Worm (Caenorhabditis elegans) whole organism, young adult: ENCODE measurements around the gene skr-19.

Experiments
- ama-1 ChIP-seq, 3 experiments: fragments of 150-350 bp in 1 of 3; sonication (generic microtip) in 2 of 3; optimal IDR thresholded peaks; 2 replicates each; lab custom pipeline; 2014 to 2018; ENCODE audit warnings: missing biosample characterization in 2 of 3, missing genetic modification characterization in 2 of 3, missing genetic modification reagents in 2 of 3
- dox-1 ChIP-seq: fragments of 200-800 bp; sonication (Bioruptor generic); IDR thresholded peaks from 2 replicates; pipeline ENCODE4 v1.3.6; 2022; ENCODE audit warnings: missing genetic modification reagents, missing genetic modification characterization, missing compliant biosample characterization
- hmg-20 ChIP-seq: fragments of 200-800 bp; sonication (Bioruptor generic); IDR thresholded peaks from 2 replicates; pipeline ENCODE4 v1.3.6; 2022; ENCODE audit warnings: missing genetic modification reagents, missing genetic modification characterization, missing compliant biosample characterization
- lag-1 ChIP-seq: fragments of 200-800 bp; sonication (Bioruptor generic); IDR thresholded peaks from 2 replicates; pipeline ENCODE4 v1.3.6; 2022; ENCODE audit warnings: missing genetic modification reagents, missing genetic modification characterization, missing compliant biosample characterization
- tbx-9 ChIP-seq: sonication (generic microtip); optimal IDR thresholded peaks from 2 replicates; lab custom pipeline; 2016; ENCODE audit warnings: borderline replicate concordance, missing genetic modification characterization, inconsistent platforms, missing compliant biosample characterization
- ztf-3 ChIP-seq: fragments of 200-800 bp; sonication (Bioruptor generic); optimal IDR thresholded peaks from 2 replicates; lab custom pipeline; 2018; ENCODE audit warnings: mild to moderate bottlenecking, missing genetic modification characterization, missing compliant biosample characterization
- ztf-6 ChIP-seq: fragments of 200-800 bp; sonication (Bioruptor generic); IDR thresholded peaks from 2 replicates; pipeline ENCODE4 v1.3.6; 2022; ENCODE audit warnings: missing genetic modification reagents, missing genetic modification characterization, missing compliant biosample characterization

DNA sequence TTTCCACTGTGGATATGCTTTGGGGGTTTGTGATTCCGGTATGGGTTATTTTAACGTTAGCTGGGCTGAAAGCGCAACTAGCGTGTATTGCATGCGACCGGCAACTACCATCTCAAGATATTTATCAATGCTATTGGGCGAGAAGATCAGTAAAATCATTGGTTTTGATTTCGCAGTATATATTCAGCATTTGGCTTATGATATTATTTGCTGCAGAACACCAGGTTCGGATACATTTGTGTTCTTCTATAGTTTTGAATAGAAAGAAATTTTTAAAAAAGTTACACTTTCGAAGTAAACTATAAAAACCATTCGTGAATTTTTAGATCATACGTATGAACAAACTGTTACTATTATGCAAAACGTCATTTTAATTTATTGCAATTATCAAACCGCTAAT, 6.6 kb downstream of the skr-19 start:
- TF ChIP-seq hmg-20 (GFP tag; lab: Robert Waterston, UW) (no peak), dox-1 (GFP tag; lab: Robert Waterston, UW) (no peak), ztf-3 (GFP tag; lab: Kevin White, UChicago) (no peak), tbx-9 (no peak), lag-1 (GFP tag; lab: Robert Waterston, UW) (no peak), ztf-6 (GFP tag; lab: Robert Waterston, UW) (no peak), ama-1 (optimal IDR thresholded peaks at IDR 0.05; lab: Kevin White, UChicago) (no peak), ama-1 (GFP tag; optimal IDR thresholded peaks at IDR 0.05; lab: Kevin White, UChicago) (no peak)
